Fruit fly (Drosophila melanogaster): ENCODE results near the gene Cals.

Cals gene

DNA sequence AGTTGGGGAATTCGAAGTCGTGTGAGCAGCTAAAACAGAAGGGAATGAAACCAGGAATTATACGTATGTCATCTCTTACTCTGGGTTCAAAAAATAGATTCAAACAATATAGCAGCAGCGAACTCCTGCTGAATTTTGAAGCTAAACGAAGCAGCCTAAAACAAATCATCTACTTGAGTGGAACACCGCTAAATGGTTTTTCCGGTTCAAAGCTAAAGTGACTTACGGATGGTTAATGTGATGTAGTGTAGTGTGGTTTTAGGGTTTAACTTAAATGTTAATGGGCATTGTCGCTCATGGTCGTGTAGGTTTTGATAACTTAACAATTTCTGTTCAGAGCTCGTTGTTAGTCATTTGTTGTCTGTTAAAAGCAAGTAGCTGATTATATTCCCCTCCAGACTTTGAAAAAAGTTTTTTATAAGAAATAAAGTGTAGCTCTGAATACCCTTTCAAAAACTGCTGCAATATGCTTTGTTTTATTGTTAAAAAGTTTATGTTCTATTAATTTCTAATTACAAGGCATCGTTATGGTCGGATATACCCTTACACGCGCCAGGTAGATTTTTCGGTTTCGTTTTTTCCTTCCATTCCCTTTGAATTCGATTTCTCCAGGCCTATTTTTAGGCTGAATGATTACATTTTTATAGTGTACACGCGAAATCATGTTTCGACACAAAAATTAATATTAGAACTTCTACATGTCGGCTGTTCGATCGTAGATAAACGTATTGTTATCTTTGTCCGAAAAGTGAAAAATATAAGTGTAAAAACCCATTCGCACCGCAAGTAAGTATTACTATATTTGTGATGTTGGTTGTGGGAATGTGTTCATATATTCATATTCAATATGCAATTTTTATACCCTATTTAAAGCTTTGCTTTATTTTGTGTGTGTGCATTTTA, 10.0 kb downstream of the Cals start (continued):
- TF ChIP-seq CG7745 (tag; optimal IDR thresholded peaks at IDR 0.05) (peak; percentile 35), CG11696 (GFP tag; IDR thresholded peaks at IDR 0.05) (no peak; the same call in 1 of the 2 replicates), CG6272 (GFP tag; IDR thresholded peaks at IDR 0.05) (no peak), CG8765 (GFP tag; IDR thresholded peaks at IDR 0.05) (no peak), CG17912 (GFP tag; optimal IDR thresholded peaks at IDR 0.05) (peak; percentile 94), CG15269 (tag; optimal IDR thresholded peaks at IDR 0.05) (no peak), Asciz (GFP tag; optimal IDR thresholded peaks at IDR 0.05) (peak; percentile 94), corto (GFP tag; optimal IDR thresholded peaks at IDR 0.05) (peak; percentile 66), Ptx1 (GFP tag; IDR thresholded peaks at IDR 0.05) (no peak), chinmo (GFP tag; IDR thresholded peaks at IDR 0.05; ENCODE audit: partially characterized antibody) (no peak), C15 (GFP tag; IDR thresholded peaks at IDR 0.05) (peak; percentile 69; the same call in 2 of the 3 replicates), H2.0 (GFP tag; IDR thresholded peaks at IDR 0.05) (no peak), Camta (GFP tag; optimal IDR thresholded peaks at IDR 0.05) (peak; percentile 95), ase (GFP tag; IDR thresholded peaks at IDR 0.05) (no peak; the same call in 2 of the 3 replicates), lov (optimal IDR thresholded peaks at IDR 0.05) (no peak), lov (GFP tag; IDR thresholded peaks at IDR 0.05) (no peak; the same call in 2 of the 3 replicates), trem (tag; optimal IDR thresholded peaks at IDR 0.05) (peak; percentile 90), PHDP (tag; optimal IDR thresholded peaks at IDR 0.05) (peak; percentile 95), az2 (GFP tag; optimal IDR thresholded peaks at IDR 0.05) (peak; percentile 95), Med (GFP tag) (peak; percentile 99), ash1 (GFP tag; optimal IDR thresholded peaks at IDR 0.05) (no peak), tgo (GFP tag; IDR thresholded peaks at IDR 0.05) (no peak; the same call in 2 of the 3 replicates), mld (GFP tag; IDR thresholded peaks at IDR 0.05; ENCODE audit: partially characterized antibody) (no peak), CG1602 (GFP tag; optimal IDR thresholded peaks at IDR 0.05) (peak; percentile 95), vfl (GFP tag; optimal IDR thresholded peaks at IDR 0.05) (peak; percentile 91), CG10543 (GFP tag; optimal IDR thresholded peaks at IDR 0.05) (no peak), Dad (GFP tag; optimal IDR thresholded peaks at IDR 0.05) (peak; percentile 93), emc (GFP tag; optimal IDR thresholded peaks at IDR 0.05) (peak; percentile 69), bsh (GFP tag; optimal IDR thresholded peaks at IDR 0.05) (peak; percentile 89 to 96), CG14965 (GFP tag; optimal IDR thresholded peaks at IDR 0.05; ENCODE audit: borderline replicate concordance) (peak; percentile 61), CG17568 (GFP tag; optimal IDR thresholded peaks at IDR 0.05) (peak; percentile 94), sqz (GFP tag; optimal IDR thresholded peaks at IDR 0.05) (peak; percentile 66), Abd-B (GFP tag; optimal IDR thresholded peaks at IDR 0.05) (no peak), sim (GFP tag; IDR thresholded peaks at IDR 0.05) (no peak), lab (GFP tag; optimal IDR thresholded peaks at IDR 0.05) (no peak), Hr39 (optimal IDR thresholded peaks at IDR 0.05) (no peak), CG12659 (GFP tag; optimal IDR thresholded peaks at IDR 0.05) (peak; percentile 94), D19A (tag; optimal IDR thresholded peaks at IDR 0.05) (peak; percentile 98), ara (GFP tag; IDR thresholded peaks at IDR 0.05) (no peak), pho (GFP tag; optimal IDR thresholded peaks at IDR 0.05) (peak; percentile 90), CG17186 (GFP tag; optimal IDR thresholded peaks at IDR 0.05) (peak; percentile 47), tap (tag; optimal IDR thresholded peaks at IDR 0.05) (peak; percentile 89), gfzf (GFP tag; optimal IDR thresholded peaks at IDR 0.05) (peak; percentile 36), chm (GFP tag; IDR thresholded peaks at IDR 0.05) (no peak), TFAM (GFP tag; optimal IDR thresholded peaks at IDR 0.05) (peak; percentile 86), CG11695 (GFP tag; IDR thresholded peaks at IDR 0.05) (peak; percentile 93), Hsf (GFP tag; optimal IDR thresholded peaks at IDR 0.05) (peak; percentile 96), Dref (GFP tag; IDR thresholded peaks at IDR 0.05) (no peak), eyg (GFP tag; optimal IDR thresholded peaks at IDR 0.05) (peak; percentile 81)
